Worm (Caenorhabditis elegans): ENCODE data around the gene C34C12.2.
A peak's percentile ranks its signal among the peaks of the same experiment; 100 is the strongest.

C34C12.2 gene

DNA sequence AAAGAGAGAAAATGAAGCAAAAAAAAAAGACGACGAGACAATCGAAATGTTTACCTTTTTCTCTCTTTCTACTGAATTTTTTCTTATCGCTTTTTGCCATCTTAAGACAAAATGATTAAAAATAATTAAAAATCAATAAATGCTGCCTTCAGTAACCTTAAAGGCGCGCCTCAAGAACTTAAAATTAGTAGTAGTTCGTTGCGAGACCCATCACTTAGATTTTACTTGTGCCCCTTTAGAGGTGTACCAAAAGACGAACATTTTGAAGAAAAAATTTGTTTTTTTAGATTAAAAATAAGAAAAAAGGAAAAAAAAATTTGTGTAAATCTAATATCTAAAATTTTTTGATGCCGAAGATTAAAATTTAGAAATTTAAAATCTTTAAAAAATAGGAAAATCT, 17.4 kb downstream of the C34C12.2 start:
- TF ChIP-seq ztf-4 (tag; optimal IDR thresholded peaks at IDR 0.05) = no peak

DNA sequence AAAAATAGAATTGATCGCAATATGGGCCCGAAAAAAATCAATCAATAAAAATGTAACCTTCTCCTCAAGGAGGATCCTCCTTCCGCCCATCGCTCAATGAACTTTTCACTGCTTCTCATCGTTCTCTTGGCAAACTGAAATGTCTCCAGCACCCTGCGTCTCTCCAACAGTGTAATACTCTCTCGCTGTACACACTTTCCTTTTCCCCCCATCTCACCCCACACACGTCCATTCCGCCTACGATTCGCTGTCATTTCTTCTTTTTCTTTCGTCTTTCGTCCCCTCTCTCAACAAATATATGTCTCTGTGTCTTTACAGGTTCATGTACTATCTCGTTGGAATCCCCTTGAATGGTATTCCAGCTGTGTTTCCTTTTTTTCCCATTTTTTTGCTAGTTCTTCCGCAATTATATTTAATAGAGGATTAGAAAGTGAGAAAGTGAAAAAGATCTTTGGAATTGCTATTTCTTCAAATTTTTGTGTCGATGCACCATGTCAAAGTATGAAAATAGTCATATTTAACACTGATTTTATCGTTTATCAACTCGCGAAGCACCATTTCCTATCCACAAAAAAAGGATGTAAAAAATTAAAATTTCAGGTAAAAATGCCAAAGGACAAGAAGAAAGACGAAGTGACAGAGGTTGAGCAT, 17.9 kb downstream of the C34C12.2 start, which contains the start of gene rsu-1:
TSS of gene rsu-1 (plus strand) at position 601 of the 651 bp plus-strand sequence.
- TF ChIP-seq lin-13 (GFP tag; optimal IDR thresholded peaks at IDR 0.05) = peak; percentile 19
- peak; percentile 72 for TF ChIP-seq nhr-25 (tag; optimal IDR thresholded peaks at IDR 0.05)
- peak; percentile 85 for TF ChIP-seq F13H6.1 (tag; optimal IDR thresholded peaks at IDR 0.05)
- TF ChIP-seq sem-4 (tag; optimal IDR thresholded peaks at IDR 0.05) = peak; percentile 34
- no peak for TF ChIP-seq Y55F3AM.14 (GFP tag; optimal IDR thresholded peaks at IDR 0.05)
- no peak for TF ChIP-seq mab-5 (tag; optimal IDR thresholded peaks at IDR 0.05)
- TF ChIP-seq lsy-2 (tag; optimal IDR thresholded peaks at IDR 0.05) = peak; percentile 33 to 67
- TF ChIP-seq sma-9 (GFP tag; optimal IDR thresholded peaks at IDR 0.05) = peak; percentile 59
- no peak for TF ChIP-seq sma-9 (tag; optimal IDR thresholded peaks at IDR 0.05)
- no peak for TF ChIP-seq skn-1 (tag; optimal IDR thresholded peaks at IDR 0.05)
- peak; percentile 50 for TF ChIP-seq crh-2 (tag; optimal IDR thresholded peaks at IDR 0.05)
- peak; percentile 31 for TF ChIP-seq nhr-21 (tag; optimal IDR thresholded peaks at IDR 0.05)
- TF ChIP-seq unc-39 (tag; optimal IDR thresholded peaks at IDR 0.05) = no peak
- peak; percentile 78 for TF ChIP-seq fos-1 (tag; optimal IDR thresholded peaks at IDR 0.05)
- TF ChIP-seq nhr-6 (tag; optimal IDR thresholded peaks at IDR 0.05) = peak; percentile 56
- TF ChIP-seq sma-3 (GFP tag; optimal IDR thresholded peaks at IDR 0.05) = peak; percentile 58
- TF ChIP-seq mbf-1 (tag; optimal IDR thresholded peaks at IDR 0.05) = no peak
- TF ChIP-seq blmp-1 (tag; optimal IDR thresholded peaks at IDR 0.05; ENCODE audit: insufficient read depth) = peak; percentile 74
- TF ChIP-seq gmeb-1 (tag; optimal IDR thresholded peaks at IDR 0.05) = peak; percentile 15
- peak; percentile 49 for TF ChIP-seq unc-55 (GFP tag; optimal IDR thresholded peaks at IDR 0.05)
- TF ChIP-seq ztf-1 (GFP tag; conservative IDR thresholded peaks at IDR 0.05) = no peak
- TF ChIP-seq C34F6.9 (tag; optimal IDR thresholded peaks at IDR 0.05) = peak; percentile 75
- peak; percentile 28 for TF ChIP-seq egl-27 (tag; optimal IDR thresholded peaks at IDR 0.05)
- TF ChIP-seq nhr-23 (tag; optimal IDR thresholded peaks at IDR 0.05) = no peak
- TF ChIP-seq elt-1 (tag; optimal IDR thresholded peaks at IDR 0.05) = no peak
- peak; percentile 77 for TF ChIP-seq nhr-129 (tag; optimal IDR thresholded peaks at IDR 0.05)
- TF ChIP-seq zag-1 (tag; optimal IDR thresholded peaks at IDR 0.05) = no peak

DNA sequence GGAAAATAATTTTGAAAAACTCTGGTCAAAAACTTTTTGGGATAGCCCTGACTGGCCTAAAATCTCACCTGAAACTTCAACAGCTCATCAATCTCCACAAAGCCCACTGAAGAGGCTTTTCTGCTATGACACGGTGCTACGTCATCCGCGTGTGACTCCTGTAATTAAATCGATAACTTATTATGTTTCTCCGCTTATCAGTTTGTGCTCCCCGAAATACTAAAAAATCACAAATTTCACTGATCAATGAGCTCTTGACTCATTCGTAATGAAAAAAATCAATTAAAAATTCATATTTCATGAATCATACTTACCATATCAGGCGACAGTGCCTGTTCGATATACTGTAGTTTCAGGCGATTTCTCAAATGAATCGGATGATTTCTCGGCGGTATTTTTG, 21.4 kb downstream of the C34C12.2 start:
- TF ChIP-seq fos-1 (tag; optimal IDR thresholded peaks at IDR 0.05) (peak; percentile 79), elt-1 (tag; optimal IDR thresholded peaks at IDR 0.05) (no peak)

DNA sequence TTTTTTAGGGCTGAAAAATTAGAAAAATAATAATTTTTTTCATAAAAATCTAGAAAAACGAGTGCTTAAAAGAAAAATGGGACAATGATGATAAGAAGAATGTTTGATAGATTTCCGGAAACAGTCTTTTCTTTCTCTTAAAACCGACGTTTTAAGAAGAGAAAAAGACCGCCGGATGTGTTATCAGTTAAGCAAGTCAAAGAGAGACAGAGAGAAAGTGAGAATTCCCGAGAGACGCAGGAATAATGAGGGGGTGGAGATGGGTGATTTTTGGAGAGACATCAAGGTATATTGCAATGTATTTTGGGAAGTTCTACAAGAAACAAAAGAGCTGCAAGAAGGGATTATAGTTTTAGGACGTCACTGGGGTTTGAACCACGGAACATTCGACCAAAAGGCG, 21.9 kb downstream of the C34C12.2 start, which contains the start of gene C34C12.9:
TSS of gene C34C12.9 (minus strand) at position 16 of the 400 bp plus-strand sequence.
- no peak for TF ChIP-seq skn-1 (tag; optimal IDR thresholded peaks at IDR 0.05)
- TF ChIP-seq sma-3 (GFP tag; optimal IDR thresholded peaks at IDR 0.05) = no peak

DNA sequence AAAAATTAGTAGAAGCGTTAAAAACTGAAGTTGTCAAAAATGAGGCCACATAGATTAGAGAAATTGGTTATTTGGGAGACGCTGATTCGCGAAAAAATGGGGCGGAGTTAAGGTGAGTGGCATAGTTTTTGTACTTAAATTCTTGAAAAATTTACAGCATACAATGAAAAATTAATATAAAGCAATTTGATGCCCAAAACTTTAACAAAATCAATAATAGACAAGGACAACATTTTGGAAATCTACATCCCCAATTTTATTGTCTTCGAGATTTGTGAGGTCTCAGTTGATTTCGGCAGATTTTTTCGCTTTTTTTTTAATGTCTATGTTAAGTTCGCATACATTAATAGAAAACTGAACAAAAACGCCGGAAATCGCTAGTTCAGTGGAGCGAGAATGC, 22.7 kb downstream of the C34C12.2 start:
- TF ChIP-seq Y55F3AM.14 (GFP tag; optimal IDR thresholded peaks at IDR 0.05) (no peak), aly-2 (tag; optimal IDR thresholded peaks at IDR 0.05) (no peak), nhr-10 (tag; optimal IDR thresholded peaks at IDR 0.05) (no peak), lsy-2 (tag; optimal IDR thresholded peaks at IDR 0.05) (peak in 1 of 2 experiments; percentile 39), sma-3 (GFP tag; optimal IDR thresholded peaks at IDR 0.05) (peak; percentile 60), ceh-16 (tag; optimal IDR thresholded peaks at IDR 0.05) (no peak), F13H6.1 (tag; optimal IDR thresholded peaks at IDR 0.05) (no peak), unc-55 (GFP tag; optimal IDR thresholded peaks at IDR 0.05) (peak; percentile 29), mbf-1 (tag; optimal IDR thresholded peaks at IDR 0.05) (no peak), R02D3.7 (tag; optimal IDR thresholded peaks at IDR 0.05) (no peak), elt-1 (tag; optimal IDR thresholded peaks at IDR 0.05) (no peak), ceh-82 (tag; optimal IDR thresholded peaks at IDR 0.05) (no peak), elt-3 (tag; optimal IDR thresholded peaks at IDR 0.05) (no peak), dmd-4 (tag; optimal IDR thresholded peaks at IDR 0.05) (no peak), fos-1 (tag; optimal IDR thresholded peaks at IDR 0.05) (no peak), snpc-4 (tag; optimal IDR thresholded peaks at IDR 0.05) (no peak), ztf-1 (GFP tag; conservative IDR thresholded peaks at IDR 0.05) (no peak), unc-39 (tag; optimal IDR thresholded peaks at IDR 0.05) (no peak), lin-39 (tag; optimal IDR thresholded peaks at IDR 0.05) (no peak), gmeb-1 (tag; optimal IDR thresholded peaks at IDR 0.05) (peak; percentile 0), lin-11 (tag; optimal IDR thresholded peaks at IDR 0.05) (no peak), nhr-21 (tag; optimal IDR thresholded peaks at IDR 0.05) (no peak), unc-62 (GFP tag; optimal IDR thresholded peaks at IDR 0.05) (no peak), ZK546.5 (tag; optimal IDR thresholded peaks at IDR 0.05) (no peak), nhr-129 (tag; optimal IDR thresholded peaks at IDR 0.05) (no peak), skn-1 (tag; optimal IDR thresholded peaks at IDR 0.05) (no peak), nhr-77 (tag; optimal IDR thresholded peaks at IDR 0.05) (no peak), nhr-12 (tag; optimal IDR thresholded peaks at IDR 0.05) (no peak), egl-27 (tag; optimal IDR thresholded peaks at IDR 0.05) (no peak), C34F6.9 (tag; optimal IDR thresholded peaks at IDR 0.05) (peak; percentile 6), lin-13 (GFP tag; optimal IDR thresholded peaks at IDR 0.05) (no peak), nhr-6 (tag; optimal IDR thresholded peaks at IDR 0.05) (no peak), nhr-23 (tag; optimal IDR thresholded peaks at IDR 0.05) (no peak), crh-2 (tag; optimal IDR thresholded peaks at IDR 0.05) (no peak)
